Worm (Caenorhabditis elegans) whole organism, L2 larva: Measurements from ENCODE around the gene C54F6.17.

Experiments
- ZK546.5 ChIP-seq: sonication (generic microtip); optimal IDR thresholded peaks from 2 replicates; lab custom pipeline; 2017; ENCODE audit warnings: missing biosample characterization, missing genetic modification characterization
- blmp-1 ChIP-seq: sonication (generic microtip); optimal IDR thresholded peaks from 2 replicates; lab custom pipeline; 2017; ENCODE audit warnings: missing genetic modification characterization, mild to moderate bottlenecking, missing compliant biosample characterization, antibody characterized with exemption, moderate library complexity; ENCODE audit not compliant: insufficient read depth
- mbf-1 ChIP-seq: sonication (generic microtip); optimal IDR thresholded peaks from 2 replicates; lab custom pipeline; 2017; ENCODE audit warnings: missing biosample characterization, missing genetic modification characterization
- snpc-4 ChIP-seq: fragments of 150-350 bp; optimal IDR thresholded peaks from 2 replicates; lab custom pipeline; 2014; ENCODE audit warnings: missing biosample characterization, missing genetic modification characterization
- unc-39 ChIP-seq: fragments of 150-350 bp; optimal IDR thresholded peaks from 2 replicates; lab custom pipeline; 2014; ENCODE audit warnings: missing biosample characterization, missing genetic modification characterization
- unc-55 ChIP-seq: fragments of 150-350 bp; sonication (generic microtip); optimal IDR thresholded peaks from 3 replicates; lab custom pipeline; 2014; ENCODE audit warnings: missing biosample characterization, missing genetic modification reagents, missing genetic modification characterization

- no peak for TF ChIP-seq unc-55
- no peak for TF ChIP-seq blmp-1 (tag; lab: Kevin White, UChicago)
- TF ChIP-seq snpc-4 (tag; lab: Kevin White, UChicago), result no peak
- no peak for TF ChIP-seq mbf-1 (tag; lab: Kevin White, UChicago)
- TF ChIP-seq ZK546.5 (tag; lab: Kevin White, UChicago), result no peak
- no peak for TF ChIP-seq unc-39 (tag; lab: Kevin White, UChicago)
Measured at ce11 chrV:7555875-7556274, 28.6 kb downstream of the C54F6.17 start.
